In genomic region chr2L:19011895-19012645, dm6 we compare ENCODE assay signal across 1 fruit fly cellular context.
TF ChIP-seq lines count a peak whose summit lies in the region.

No protein-coding gene starts in this region.

TF ChIP-seq in whole organism, embryonic, 481 proteins besides CTCF, POLR2A, EP300 and RAD21 (continued from another document and continues in another):
- peak; percentile 75; the same call in 2 of the 3 replicates for TF ChIP-seq otp (GFP tag; IDR thresholded peaks at IDR 0.05; lab: Robert Waterston, UW)
- no peak for TF ChIP-seq HLH4C (GFP tag; IDR thresholded peaks at IDR 0.05; lab: Robert Waterston, UW; ENCODE audit: partially characterized antibody)
- no peak for TF ChIP-seq Stat92E (GFP tag; optimal IDR thresholded peaks at IDR 0.05; lab: Kevin White, UChicago)
- TF ChIP-seq CG15269 (tag; optimal IDR thresholded peaks at IDR 0.05; lab: Kevin White, UChicago) = peak; percentile 83
- peak; percentile 73 for TF ChIP-seq CG18476 (GFP tag; optimal IDR thresholded peaks at IDR 0.05; lab: Kevin White, UChicago)
- TF ChIP-seq jigr1 (GFP tag; IDR thresholded peaks at IDR 0.05; lab: Robert Waterston, UW) = peak; percentile 68; the same call in 2 of the 3 replicates
- TF ChIP-seq vvl (GFP tag; IDR thresholded peaks at IDR 0.05; lab: Robert Waterston, UW) = peak; percentile 89
- peak; percentile 56 for TF ChIP-seq NK7.1 (GFP tag; optimal IDR thresholded peaks at IDR 0.05; lab: Kevin White, UChicago)
- TF ChIP-seq Mad (GFP tag; optimal IDR thresholded peaks at IDR 0.05; lab: Kevin White, UChicago) = peak; percentile 56
- peak; percentile 83 for TF ChIP-seq cas (GFP tag; IDR thresholded peaks at IDR 0.05; lab: Robert Waterston, UW)
- TF ChIP-seq wek (GFP tag; optimal IDR thresholded peaks at IDR 0.05; lab: Kevin White, UChicago) = peak; percentile 23
- TF ChIP-seq CG2875 (GFP tag; optimal IDR thresholded peaks at IDR 0.05; lab: Kevin White, UChicago) = peak; percentile 42
- TF ChIP-seq sisA (GFP tag; IDR thresholded peaks at IDR 0.05; lab: Robert Waterston, UW) = peak; percentile 87
- TF ChIP-seq Doc2 (GFP tag; IDR thresholded peaks at IDR 0.05; lab: Robert Waterston, UW) = no peak
- TF ChIP-seq inv (GFP tag; IDR thresholded peaks at IDR 0.05; lab: Robert Waterston, UW; ENCODE audit: partially characterized antibody) = no peak
- peak; percentile 68 for TF ChIP-seq HmgZ (tag; optimal IDR thresholded peaks at IDR 0.05; lab: Kevin White, UChicago)
- TF ChIP-seq CG1832 (GFP tag; optimal IDR thresholded peaks at IDR 0.05; lab: Kevin White, UChicago) = no peak
- TF ChIP-seq insv (GFP tag; optimal IDR thresholded peaks at IDR 0.05; lab: Kevin White, UChicago) = no peak
- TF ChIP-seq Sry-δ (GFP tag; optimal IDR thresholded peaks at IDR 0.05; lab: Kevin White, UChicago) = peak; percentile 32
- peak; percentile 88 for TF ChIP-seq CG10366 (GFP tag; IDR thresholded peaks at IDR 0.05; lab: Robert Waterston, UW)
- peak; percentile 69; the same call in 2 of the 3 replicates for TF ChIP-seq CG3726 (GFP tag; IDR thresholded peaks at IDR 0.05; lab: Robert Waterston, UW)
- TF ChIP-seq CG17568 (GFP tag; optimal IDR thresholded peaks at IDR 0.05; lab: Kevin White, UChicago) = peak; percentile 69
- TF ChIP-seq gfzf (GFP tag; optimal IDR thresholded peaks at IDR 0.05; lab: Kevin White, UChicago) = no peak
- no peak for TF ChIP-seq sr (GFP tag; IDR thresholded peaks at IDR 0.05; lab: Robert Waterston, UW)
- peak; percentile 67 for TF ChIP-seq Camta (GFP tag; optimal IDR thresholded peaks at IDR 0.05; lab: Kevin White, UChicago)
- TF ChIP-seq CG13296 (GFP tag; optimal IDR thresholded peaks at IDR 0.05; lab: Kevin White, UChicago) = peak; percentile 69
- peak; percentile 82 for TF ChIP-seq CG14441 (GFP tag; IDR thresholded peaks at IDR 0.05; lab: Robert Waterston, UW)
- TF ChIP-seq B-H1 (GFP tag; IDR thresholded peaks at IDR 0.05; lab: Robert Waterston, UW) = peak; percentile 78
- peak; percentile 75 for TF ChIP-seq CG11695 (GFP tag; IDR thresholded peaks at IDR 0.05; lab: Robert Waterston, UW)
- peak; percentile 65 for TF ChIP-seq CG9437 (GFP tag; optimal IDR thresholded peaks at IDR 0.05; lab: Kevin White, UChicago)
- TF ChIP-seq sqz (GFP tag; optimal IDR thresholded peaks at IDR 0.05; lab: Kevin White, UChicago) = peak; percentile 12
- TF ChIP-seq da (GFP tag; optimal IDR thresholded peaks at IDR 0.05; lab: Kevin White, UChicago) = no peak
- TF ChIP-seq CG1529 (GFP tag; optimal IDR thresholded peaks at IDR 0.05; lab: Kevin White, UChicago) = peak; percentile 67
- peak; percentile 71 for TF ChIP-seq croc (GFP tag; conservative IDR thresholded peaks at IDR 0.05; lab: Robert Waterston, UW)
- TF ChIP-seq CG13123 (GFP tag; optimal IDR thresholded peaks at IDR 0.05; lab: Kevin White, UChicago) = peak; percentile 29
- TF ChIP-seq CG14050 (GFP tag; IDR thresholded peaks at IDR 0.05; lab: Robert Waterston, UW) = peak; percentile 76
- no peak for TF ChIP-seq Hr39 (optimal IDR thresholded peaks at IDR 0.05; lab: Kevin White, UChicago)
- TF ChIP-seq CG18262 (tag; optimal IDR thresholded peaks at IDR 0.05; lab: Kevin White, UChicago) = peak; percentile 75
- TF ChIP-seq CG6272 (GFP tag; IDR thresholded peaks at IDR 0.05; lab: Robert Waterston, UW) = peak; percentile 78
- TF ChIP-seq vfl (GFP tag; optimal IDR thresholded peaks at IDR 0.05; lab: Kevin White, UChicago) = peak; percentile 64
- TF ChIP-seq slou (GFP tag; optimal IDR thresholded peaks at IDR 0.05; lab: Kevin White, UChicago) = peak; percentile 74
- TF ChIP-seq CG14014 (GFP tag; IDR thresholded peaks at IDR 0.05; lab: Robert Waterston, UW) = peak; percentile 87
- peak; percentile 7 for TF ChIP-seq CG14965 (GFP tag; optimal IDR thresholded peaks at IDR 0.05; lab: Kevin White, UChicago; ENCODE audit: borderline replicate concordance)
- TF ChIP-seq Nf-YA (GFP tag; IDR thresholded peaks at IDR 0.05; lab: Robert Waterston, UW) = peak; percentile 64; the same call in 1 of the 2 replicates
- peak; percentile 55 for TF ChIP-seq luna (GFP tag; optimal IDR thresholded peaks at IDR 0.05; lab: Kevin White, UChicago)
- peak; percentile 53 for TF ChIP-seq exex (tag; optimal IDR thresholded peaks at IDR 0.05; lab: Kevin White, UChicago)
- peak; percentile 50; the same call in 1 of the 2 replicates for TF ChIP-seq sens-2 (GFP tag; IDR thresholded peaks at IDR 0.05; lab: Robert Waterston, UW)
- no peak for TF ChIP-seq CG7745 (tag; optimal IDR thresholded peaks at IDR 0.05; lab: Kevin White, UChicago)
- no peak for TF ChIP-seq Sin3A (optimal IDR thresholded peaks at IDR 0.05; lab: Kevin White, UChicago)
- TF ChIP-seq CG43689 (GFP tag; IDR thresholded peaks at IDR 0.05; lab: Robert Waterston, UW) = peak; percentile 67
- TF ChIP-seq CHES-1-like (GFP tag; optimal IDR thresholded peaks at IDR 0.05; lab: Kevin White, UChicago) = peak; percentile 80
- peak; percentile 43 for TF ChIP-seq CG3407 (GFP tag; optimal IDR thresholded peaks at IDR 0.05; lab: Kevin White, UChicago)
- TF ChIP-seq CG1233 (GFP tag; optimal IDR thresholded peaks at IDR 0.05; lab: Kevin White, UChicago) = peak; percentile 69
- TF ChIP-seq Abd-B (GFP tag; optimal IDR thresholded peaks at IDR 0.05; lab: Kevin White, UChicago) = peak; percentile 68
- TF ChIP-seq bsh (GFP tag; optimal IDR thresholded peaks at IDR 0.05; lab: Kevin White, UChicago) = peak; percentile 44 to 81
- peak; percentile 93 for TF ChIP-seq slbo (GFP tag; IDR thresholded peaks at IDR 0.05; lab: Robert Waterston, UW)
- TF ChIP-seq CG6654 (GFP tag; optimal IDR thresholded peaks at IDR 0.05; lab: Kevin White, UChicago) = peak; percentile 16
- peak; percentile 69 for TF ChIP-seq CG14667 (GFP tag; IDR thresholded peaks at IDR 0.05; lab: Robert Waterston, UW)
- TF ChIP-seq CG9797 (GFP tag; optimal IDR thresholded peaks at IDR 0.05; lab: Kevin White, UChicago) = no peak
- peak; percentile 75 for TF ChIP-seq CG11085 (GFP tag; IDR thresholded peaks at IDR 0.05; lab: Robert Waterston, UW)
- TF ChIP-seq CG2120 (GFP tag; optimal IDR thresholded peaks at IDR 0.05; lab: Kevin White, UChicago) = peak; percentile 94
- TF ChIP-seq CG17359 (tag; optimal IDR thresholded peaks at IDR 0.05; lab: Kevin White, UChicago) = peak; percentile 82
- no peak for TF ChIP-seq CG4707 (GFP tag; optimal IDR thresholded peaks at IDR 0.05; lab: Kevin White, UChicago)
- no peak for TF ChIP-seq tll (GFP tag; optimal IDR thresholded peaks at IDR 0.05; lab: Kevin White, UChicago)
- no peak for TF ChIP-seq Scr (GFP tag; IDR thresholded peaks at IDR 0.05; lab: Robert Waterston, UW; ENCODE audit: partially characterized antibody)
- no peak for TF ChIP-seq D (optimal IDR thresholded peaks at IDR 0.05; lab: Kevin White, UChicago)
- peak; percentile 70 for TF ChIP-seq D (GFP tag; optimal IDR thresholded peaks at IDR 0.05; lab: Kevin White, UChicago)
- TF ChIP-seq sna (GFP tag; IDR thresholded peaks at IDR 0.05; lab: Robert Waterston, UW; ENCODE audit: partially characterized antibody) = no peak
- TF ChIP-seq Ravus (GFP tag; IDR thresholded peaks at IDR 0.05; lab: Robert Waterston, UW) = peak; percentile 47
- 0 out of 2 replicates have a peak, but pooled peaks have one; percentile 36 for TF ChIP-seq gt (GFP tag; IDR thresholded peaks at IDR 0.05; lab: Robert Waterston, UW)
- TF ChIP-seq CG32767 (GFP tag; IDR thresholded peaks at IDR 0.05; lab: Robert Waterston, UW) = peak; percentile 64; the same call in 1 of the 2 replicates
- TF ChIP-seq Meics (GFP tag; optimal IDR thresholded peaks at IDR 0.05; lab: Kevin White, UChicago) = peak; percentile 86
- peak; percentile 27 for TF ChIP-seq cg (GFP tag; optimal IDR thresholded peaks at IDR 0.05; lab: Kevin White, UChicago)
- peak; percentile 91 for TF ChIP-seq sob (GFP tag; IDR thresholded peaks at IDR 0.05; lab: Robert Waterston, UW)
- TF ChIP-seq CG4820 (GFP tag; optimal IDR thresholded peaks at IDR 0.05; lab: Kevin White, UChicago) = peak; percentile 68
- no peak for TF ChIP-seq Fer2 (tag; optimal IDR thresholded peaks at IDR 0.05; lab: Kevin White, UChicago)
- TF ChIP-seq Hr51 (GFP tag; optimal IDR thresholded peaks at IDR 0.05; lab: Kevin White, UChicago) = peak; percentile 81 to 85
- peak; percentile 57 for TF ChIP-seq oc (tag; optimal IDR thresholded peaks at IDR 0.05; lab: Kevin White, UChicago)
- peak; percentile 85 for TF ChIP-seq CG1603 (tag; optimal IDR thresholded peaks at IDR 0.05; lab: Kevin White, UChicago)
- TF ChIP-seq CG9817 (tag; optimal IDR thresholded peaks at IDR 0.05; lab: Kevin White, UChicago) = peak; percentile 76
- no peak for TF ChIP-seq CG15073 (GFP tag; optimal IDR thresholded peaks at IDR 0.05; lab: Kevin White, UChicago)
- no peak for TF ChIP-seq CG16813 (GFP tag; IDR thresholded peaks at IDR 0.05; lab: Robert Waterston, UW; ENCODE audit: partially characterized antibody)
- peak; percentile 76 for TF ChIP-seq CG7357 (GFP tag; IDR thresholded peaks at IDR 0.05; lab: Robert Waterston, UW)
- TF ChIP-seq H2.0 (GFP tag; IDR thresholded peaks at IDR 0.05; lab: Robert Waterston, UW) = peak; percentile 81
- TF ChIP-seq danr (GFP tag; IDR thresholded peaks at IDR 0.05; lab: Robert Waterston, UW) = peak; percentile 71
- no peak for TF ChIP-seq z (GFP tag; IDR thresholded peaks at IDR 0.05; lab: Robert Waterston, UW)
- peak; percentile 46 for TF ChIP-seq NC2α (GFP tag; optimal IDR thresholded peaks at IDR 0.05; lab: Kevin White, UChicago)
- no peak for TF ChIP-seq CG17912 (GFP tag; optimal IDR thresholded peaks at IDR 0.05; lab: Kevin White, UChicago)
- TF ChIP-seq CG15514 (GFP tag; optimal IDR thresholded peaks at IDR 0.05; lab: Kevin White, UChicago) = peak; percentile 63
- TF ChIP-seq schlank (tag; optimal IDR thresholded peaks at IDR 0.05; lab: Kevin White, UChicago) = peak; percentile 75
- TF ChIP-seq Hmx (GFP tag; optimal IDR thresholded peaks at IDR 0.05; lab: Kevin White, UChicago) = peak; percentile 16
- TF ChIP-seq CG10431 (GFP tag; optimal IDR thresholded peaks at IDR 0.05; lab: Kevin White, UChicago) = no peak
- TF ChIP-seq Oli (tag; optimal IDR thresholded peaks at IDR 0.05; lab: Kevin White, UChicago) = peak; percentile 84
- TF ChIP-seq trem (tag; optimal IDR thresholded peaks at IDR 0.05; lab: Kevin White, UChicago) = peak; percentile 36
- peak; percentile 95 for TF ChIP-seq row (GFP tag; IDR thresholded peaks at IDR 0.05; lab: Robert Waterston, UW)
- TF ChIP-seq tap (tag; optimal IDR thresholded peaks at IDR 0.05; lab: Kevin White, UChicago) = peak; percentile 67
- TF ChIP-seq hkb (optimal IDR thresholded peaks at IDR 0.05; lab: Kevin White, UChicago) = no peak
- peak; percentile 81 for TF ChIP-seq hkb (GFP tag; IDR thresholded peaks at IDR 0.05; lab: Robert Waterston, UW)
- peak in 1 of 2 experiments; percentile 53 for TF ChIP-seq Eip74EF (GFP tag; optimal IDR thresholded peaks at IDR 0.05; lab: Kevin White, UChicago)
- peak; percentile 81 for TF ChIP-seq CG11247 (GFP tag; IDR thresholded peaks at IDR 0.05; lab: Robert Waterston, UW)
- TF ChIP-seq CG6175 (GFP tag; IDR thresholded peaks at IDR 0.05; lab: Robert Waterston, UW) = peak; percentile 78
- TF ChIP-seq CG16779 (GFP tag; IDR thresholded peaks at IDR 0.05; lab: Robert Waterston, UW) = peak; percentile 10; the same call in 1 of the 2 replicates
- peak; percentile 51 for TF ChIP-seq salm (tag; optimal IDR thresholded peaks at IDR 0.05; lab: Kevin White, UChicago)
- TF ChIP-seq CG17361 (GFP tag; IDR thresholded peaks at IDR 0.05; lab: Robert Waterston, UW) = peak; percentile 75
- no peak for TF ChIP-seq dan (GFP tag; IDR thresholded peaks at IDR 0.05; lab: Robert Waterston, UW)
- TF ChIP-seq pan (optimal IDR thresholded peaks at IDR 0.05; lab: Kevin White, UChicago) = no peak
- peak in 1 of 2 experiments; percentile 89 for TF ChIP-seq pan (GFP tag; optimal IDR thresholded peaks at IDR 0.05 in 1 of 2, IDR thresholded peaks at IDR 0.05 in 1 of 2)
- TF ChIP-seq ems (GFP tag; optimal IDR thresholded peaks at IDR 0.05; lab: Kevin White, UChicago) = peak; percentile 77
- no peak for TF ChIP-seq nom (GFP tag; optimal IDR thresholded peaks at IDR 0.05; lab: Kevin White, UChicago)
- TF ChIP-seq Ssrp (tag; optimal IDR thresholded peaks at IDR 0.05; lab: Kevin White, UChicago) = peak; percentile 73
- TF ChIP-seq CG4854 (GFP tag; optimal IDR thresholded peaks at IDR 0.05; lab: Kevin White, UChicago) = peak; percentile 58
- peak; percentile 66 for TF ChIP-seq CG4424 (GFP tag; optimal IDR thresholded peaks at IDR 0.05; lab: Kevin White, UChicago)
- no peak for TF ChIP-seq pita (GFP tag; optimal IDR thresholded peaks at IDR 0.05; lab: Kevin White, UChicago)
- TF ChIP-seq pros (GFP tag; optimal IDR thresholded peaks at IDR 0.05; lab: Kevin White, UChicago) = no peak
- TF ChIP-seq CG9215 (GFP tag; IDR thresholded peaks at IDR 0.05; lab: Robert Waterston, UW) = peak; percentile 78
- TF ChIP-seq gem (tag; optimal IDR thresholded peaks at IDR 0.05; lab: Kevin White, UChicago) = peak; percentile 87
- TF ChIP-seq CG8478 (optimal IDR thresholded peaks at IDR 0.05; lab: Kevin White, UChicago) = no peak
- peak; percentile 82 for TF ChIP-seq seq (GFP tag; IDR thresholded peaks at IDR 0.05; lab: Robert Waterston, UW)
- peak; percentile 76 for TF ChIP-seq Atf-2 (GFP tag; optimal IDR thresholded peaks at IDR 0.05; lab: Kevin White, UChicago)
- peak; percentile 86 for TF ChIP-seq E2f1 (GFP tag; IDR thresholded peaks at IDR 0.05; lab: Robert Waterston, UW)
- no peak for TF ChIP-seq zf30C (GFP tag; optimal IDR thresholded peaks at IDR 0.05; lab: Kevin White, UChicago)
- TF ChIP-seq Nf-YB (GFP tag; optimal IDR thresholded peaks at IDR 0.05; lab: Kevin White, UChicago) = peak; percentile 53
- peak; percentile 83 for TF ChIP-seq Ada2b (GFP tag; IDR thresholded peaks at IDR 0.05; lab: Robert Waterston, UW)
- peak; percentile 43 for TF ChIP-seq twi (tag; optimal IDR thresholded peaks at IDR 0.05; lab: Kevin White, UChicago)
- TF ChIP-seq D19B (GFP tag; optimal IDR thresholded peaks at IDR 0.05; lab: Kevin White, UChicago) = peak; percentile 97
- TF ChIP-seq Atf6 (GFP tag; IDR thresholded peaks at IDR 0.05; lab: Robert Waterston, UW) = peak; percentile 92
- TF ChIP-seq Ptx1 (GFP tag; IDR thresholded peaks at IDR 0.05; lab: Robert Waterston, UW) = peak; percentile 91
- peak; percentile 74 for TF ChIP-seq chn (GFP tag; optimal IDR thresholded peaks at IDR 0.05; lab: Kevin White, UChicago)
- no peak for TF ChIP-seq amos (GFP tag; IDR thresholded peaks at IDR 0.05; lab: Robert Waterston, UW; ENCODE audit: partially characterized antibody)
- peak; percentile 78 for TF ChIP-seq stc (GFP tag; IDR thresholded peaks at IDR 0.05; lab: Robert Waterston, UW)
- TF ChIP-seq CG15696 (tag; optimal IDR thresholded peaks at IDR 0.05; lab: Kevin White, UChicago) = no peak
- TF ChIP-seq trh (GFP tag; optimal IDR thresholded peaks at IDR 0.05; lab: Kevin White, UChicago) = no peak
